Worm (Caenorhabditis elegans): ENCODE data around the gene F25D1.5.

F25D1.5 gene

DNA sequence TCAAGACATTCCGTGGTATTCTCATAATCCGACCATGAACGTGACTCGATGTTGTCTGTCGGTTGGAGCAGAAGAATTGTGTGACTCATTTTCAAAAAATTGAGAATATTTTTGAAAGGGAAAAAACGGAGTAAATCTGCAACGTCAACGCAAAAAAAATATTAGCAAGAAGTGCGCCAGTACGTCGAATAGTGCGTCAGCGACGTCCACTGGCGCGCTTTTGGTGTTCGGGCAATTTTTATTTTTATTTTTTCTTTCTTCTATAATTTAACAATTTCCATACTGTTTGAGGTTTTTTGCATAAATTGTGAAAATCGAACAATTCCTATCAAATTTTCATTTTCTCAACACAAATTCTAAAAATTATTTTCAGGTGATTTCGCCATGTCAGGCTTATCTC lies 32.4 kb upstream of the F25D1.5 start, which contains the start of the genes erh-1 and lpd-9 (continued):
- TF ChIP-seq F44E2.7 (GFP tag; IDR thresholded peaks at IDR 0.05) = no peak
- TF ChIP-seq spr-1 (tag; optimal IDR thresholded peaks at IDR 0.05) = peak; percentile 52
- TF ChIP-seq jun-1 (tag; optimal IDR thresholded peaks at IDR 0.05) = no peak
- TF ChIP-seq spr-3 (GFP tag; optimal IDR thresholded peaks at IDR 0.05) = no peak
- no peak for TF ChIP-seq daf-12 (tag; optimal IDR thresholded peaks at IDR 0.05)
- no peak for TF ChIP-seq F26F4.8 (GFP tag; conservative IDR thresholded peaks at IDR 0.05)
- peak; percentile 50 for TF ChIP-seq F37D6.2 (tag; optimal IDR thresholded peaks at IDR 0.05)
- peak; percentile 26 for TF ChIP-seq mxl-3 (GFP tag; optimal IDR thresholded peaks at IDR 0.05)
- TF ChIP-seq pqm-1 (tag; optimal IDR thresholded peaks at IDR 0.05) = no peak
- no peak for TF ChIP-seq nhr-76 (tag; optimal IDR thresholded peaks at IDR 0.05)
- peak; percentile 74 for TF ChIP-seq T20F7.1 (GFP tag; optimal IDR thresholded peaks at IDR 0.05)
- no peak for TF ChIP-seq dmd-9 (GFP tag; IDR thresholded peaks at IDR 0.05)
- no peak for TF ChIP-seq nhr-42 (GFP tag; IDR thresholded peaks at IDR 0.05)
- peak; percentile 66 for TF ChIP-seq nhr-48 (tag; optimal IDR thresholded peaks at IDR 0.05)

DNA sequence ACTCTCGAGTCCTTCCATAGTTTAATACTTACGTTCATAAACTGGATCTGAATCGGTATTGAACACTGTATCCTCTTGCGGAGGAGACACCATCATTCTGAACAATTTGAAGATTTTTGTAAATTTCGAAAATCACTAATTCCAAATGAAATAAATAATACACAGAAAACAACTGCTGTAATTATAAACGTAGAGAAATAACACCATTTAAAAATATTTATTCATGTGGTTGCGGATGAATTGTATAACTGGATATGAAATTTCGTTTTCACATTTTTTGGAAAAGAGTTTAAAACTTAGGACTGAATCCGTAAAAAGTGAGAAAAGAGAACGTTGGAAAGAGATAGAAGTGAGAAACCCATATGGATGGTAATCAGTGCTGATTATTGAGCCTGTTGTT lies 31.6 kb upstream of the F25D1.5 start, which contains the start of gene mics-1:
TSS of gene mics-1 (minus strand) at position 101 of the 400 bp plus-strand sequence.
- TF ChIP-seq daf-19 (GFP tag; conservative IDR thresholded peaks at IDR 0.05) = 0 out of 2 replicates have a peak, but pooled peaks have one; percentile 27
- no peak for TF ChIP-seq ctbp-1 (GFP tag; IDR thresholded peaks at IDR 0.05)
- TF ChIP-seq dmd-8 (GFP tag; IDR thresholded peaks at IDR 0.05) = no peak

ce11 chrV:10576319-10576718 lies 29.7 kb upstream of the F25D1.5 start, which contains the start of gene vps-54:
vps-54 (minus strand) TSS chrV:10576419.
- no peak for TF ChIP-seq ceh-44 (GFP tag; IDR thresholded peaks at IDR 0.05)
- no peak for TF ChIP-seq aha-1 (tag)
- no peak for TF ChIP-seq hmg-1.1 (GFP tag; IDR thresholded peaks at IDR 0.05)
- TF ChIP-seq nhr-28 (tag; optimal IDR thresholded peaks at IDR 0.05) = no peak
- no peak for TF ChIP-seq F44E2.7 (GFP tag; IDR thresholded peaks at IDR 0.05)
- TF ChIP-seq F10B5.3 (tag; optimal IDR thresholded peaks at IDR 0.05) = no peak
- no peak for TF ChIP-seq nhr-25 (tag; optimal IDR thresholded peaks at IDR 0.05; ENCODE audit: borderline replicate concordance, insufficient read depth)
- TF ChIP-seq R02D3.7 (tag; optimal IDR thresholded peaks at IDR 0.05) = no peak

DNA sequence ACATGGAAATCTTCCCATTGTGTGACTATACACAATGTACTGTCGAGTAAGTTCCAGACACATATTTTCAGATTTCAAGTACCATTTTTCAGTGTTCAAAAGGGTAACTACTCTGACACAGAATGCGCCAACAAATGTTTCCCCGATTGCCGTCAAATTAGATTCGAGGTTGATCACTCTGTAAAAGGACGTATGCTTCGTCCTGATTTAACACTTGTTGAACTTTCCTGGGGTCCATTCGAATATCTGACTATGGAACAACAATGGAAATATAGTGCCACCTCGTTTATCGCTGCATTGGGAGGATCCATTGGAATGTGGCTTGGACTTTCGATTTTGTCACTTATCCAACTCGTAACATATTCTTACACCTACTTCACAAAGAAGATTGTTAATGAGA lies 27.6 kb upstream of the F25D1.5 start:
- TF ChIP-seq mxl-3 (GFP tag; optimal IDR thresholded peaks at IDR 0.05) (no peak), tag-97 (GFP tag; IDR thresholded peaks at IDR 0.05) (no peak), aha-1 (tag) (peak; percentile 32), duxl-1 (tag; optimal IDR thresholded peaks at IDR 0.05; ENCODE audit: poor library complexity) (no peak), unc-62 (GFP tag; optimal IDR thresholded peaks at IDR 0.05 in 1 of 2) (peak in 1 of 2 experiments; percentile 91), unc-62 (tag; optimal IDR thresholded peaks at IDR 0.05) (no peak), snpc-4 (tag; optimal IDR thresholded peaks at IDR 0.05) (no peak), nhr-11 (tag; optimal IDR thresholded peaks at IDR 0.05) (no peak)

ce11 chrV:10572614-10573013 lies 26.0 kb upstream of the F25D1.5 start, which contains the start of gene del-6:
del-6 (plus strand) TSS chrV:10572914.
- TF ChIP-seq php-3 (GFP tag; IDR thresholded peaks at IDR 0.05) (no peak), ztf-7 (tag; optimal IDR thresholded peaks at IDR 0.05) (no peak), pqm-1 (tag; optimal IDR thresholded peaks at IDR 0.05) (no peak), dmd-6 (GFP tag; IDR thresholded peaks at IDR 0.05) (no peak), lin-38 (GFP tag; IDR thresholded peaks at IDR 0.05) (no peak), daf-16 (GFP tag; optimal IDR thresholded peaks at IDR 0.05) (no peak), daf-16 (tag; optimal IDR thresholded peaks at IDR 0.05) (no peak), nhr-42 (GFP tag; IDR thresholded peaks at IDR 0.05) (no peak), T20F7.1 (GFP tag; optimal IDR thresholded peaks at IDR 0.05) (no peak), nhr-25 (tag; optimal IDR thresholded peaks at IDR 0.05; ENCODE audit: borderline replicate concordance, insufficient read depth) (no peak), nhr-41 (GFP tag; IDR thresholded peaks at IDR 0.05) (no peak), duxl-1 (tag; optimal IDR thresholded peaks at IDR 0.05; ENCODE audit: poor library complexity) (no peak), ceh-82 (tag; optimal IDR thresholded peaks at IDR 0.05) (no peak)

All from whole organism, L4 larva.